Worm (Caenorhabditis elegans) whole organism, young adult: ENCODE measurements around the gene M7.8.

Experiments
- C17E4.6 ChIP-seq: fragments of 200-800 bp; sonication (Bioruptor generic); IDR thresholded peaks from 2 replicates; pipeline ENCODE4 v1.3.6; 2022; ENCODE audit warnings: missing genetic modification reagents, missing genetic modification characterization, missing compliant biosample characterization
- D2030.7 ChIP-seq: fragments of 200-800 bp; sonication (Bioruptor generic); IDR thresholded peaks from 2 replicates; pipeline ENCODE4 v1.3.6; 2022; ENCODE audit warnings: missing genetic modification reagents, missing genetic modification characterization, missing compliant biosample characterization
- F33H1.4 ChIP-seq: fragments of 200-800 bp; sonication (Bioruptor generic); IDR thresholded peaks from 2 replicates; pipeline ENCODE4 v1.3.6; 2022; ENCODE audit warnings: missing genetic modification reagents, missing genetic modification characterization, missing compliant biosample characterization
- F55B11.4 ChIP-seq: sonication (generic microtip); optimal IDR thresholded peaks from 2 replicates; lab custom pipeline; 2016; ENCODE audit warnings: missing compliant biosample characterization, missing genetic modification characterization, borderline replicate concordance; ENCODE audit not compliant: insufficient read depth
- F57A8.1 ChIP-seq: fragments of 200-800 bp; sonication (Bioruptor generic); optimal IDR thresholded peaks from 2 replicates; lab custom pipeline; 2018; ENCODE audit warnings: mild to moderate bottlenecking, missing genetic modification characterization, moderate library complexity, missing compliant biosample characterization
- Y53G8AR.9 ChIP-seq: fragments of 200-800 bp; sonication (Bioruptor generic); conservative IDR thresholded peaks from 2 replicates; pipeline ENCODE4 v1.3.6; 2022; ENCODE audit warnings: missing genetic modification reagents, missing genetic modification characterization, missing compliant biosample characterization
- ama-1 ChIP-seq, 3 experiments: fragments of 150-350 bp in 1 of 3; sonication (generic microtip) in 2 of 3; optimal IDR thresholded peaks; 2 replicates each; lab custom pipeline; 2014 to 2018; ENCODE audit warnings: missing biosample characterization in 2 of 3, missing genetic modification characterization in 2 of 3, missing genetic modification reagents in 2 of 3
- aptf-2 ChIP-seq: fragments of 200-800 bp; sonication (Bioruptor generic); conservative IDR thresholded peaks from 2 replicates; pipeline ENCODE4 v1.3.6; 2022; ENCODE audit warnings: missing genetic modification reagents, missing genetic modification characterization, missing compliant biosample characterization
- aptf-3 ChIP-seq: fragments of 200-800 bp; sonication (Bioruptor generic); IDR thresholded peaks from 2 replicates; pipeline ENCODE4 v1.3.6; 2022; ENCODE audit warnings: missing genetic modification characterization, missing compliant biosample characterization
- athp-1 ChIP-seq: sonication (generic microtip); optimal IDR thresholded peaks from 2 replicates; lab custom pipeline; 2017; ENCODE audit warnings: mild to moderate bottlenecking, missing genetic modification characterization, missing compliant biosample characterization
- attf-5 ChIP-seq: fragments of 200-800 bp; sonication (Bioruptor generic); optimal IDR thresholded peaks from 2 replicates; lab custom pipeline; 2018; ENCODE audit warnings: mild to moderate bottlenecking, missing genetic modification characterization, missing compliant biosample characterization
- cebp-1 ChIP-seq, 2 experiments: fragments of 200-800 bp in 1 of 2; sonication (Bioruptor generic) in 1 of 2; sonication (generic microtip) in 1 of 2; IDR thresholded peaks in 1 of 2; optimal IDR thresholded peaks in 1 of 2; 2 replicates each; pipeline versions ENCODE4 v1.3.6 to Lab custom; 2017 to 2022; ENCODE audit warnings: missing compliant biosample characterization in 2 of 2, missing genetic modification characterization in 2 of 2, mild to moderate bottlenecking in 1 of 2, missing genetic modification reagents in 1 of 2, moderate library complexity in 1 of 2
- ceh-40 ChIP-seq: fragments of 200-800 bp; sonication (Bioruptor generic); IDR thresholded peaks from 2 replicates; pipeline ENCODE4 v1.3.6; 2022; ENCODE audit warnings: missing genetic modification characterization, missing compliant biosample characterization
- ceh-58 ChIP-seq: fragments of 200-800 bp; sonication (Bioruptor generic); IDR thresholded peaks from 2 replicates; pipeline ENCODE4 v1.3.6; 2022; ENCODE audit warnings: missing genetic modification characterization, missing compliant biosample characterization
- ceh-79 ChIP-seq: sonication (generic microtip); optimal IDR thresholded peaks from 2 replicates; lab custom pipeline; 2017; ENCODE audit warnings: mild to moderate bottlenecking, missing genetic modification characterization, missing compliant biosample characterization
- ceh-91 ChIP-seq: fragments of 200-800 bp; sonication (Bioruptor generic); IDR thresholded peaks from 2 replicates; pipeline ENCODE4 v1.3.6; 2022; ENCODE audit warnings: missing genetic modification reagents, missing genetic modification characterization, missing compliant biosample characterization
- dox-1 ChIP-seq: fragments of 200-800 bp; sonication (Bioruptor generic); IDR thresholded peaks from 2 replicates; pipeline ENCODE4 v1.3.6; 2022; ENCODE audit warnings: missing genetic modification reagents, missing genetic modification characterization, missing compliant biosample characterization
- dpl-1 ChIP-seq: fragments of 150-350 bp; optimal IDR thresholded peaks from 2 replicates; lab custom pipeline; 2014; ENCODE audit warnings: missing biosample characterization, missing genetic modification reagents, missing genetic modification characterization
- efl-1 ChIP-seq: fragments of 150-350 bp; optimal IDR thresholded peaks from 2 replicates; lab custom pipeline; 2014; ENCODE audit warnings: missing biosample characterization, missing genetic modification reagents, missing genetic modification characterization
- egl-44 ChIP-seq: fragments of 200-800 bp; sonication (Bioruptor generic); IDR thresholded peaks from 2 replicates; pipeline ENCODE4 v1.3.6; 2022; ENCODE audit warnings: missing genetic modification reagents, missing genetic modification characterization, missing compliant biosample characterization
- ets-4 ChIP-seq: fragments of 200-800 bp; sonication (Bioruptor generic); optimal IDR thresholded peaks from 2 replicates; lab custom pipeline; 2018; ENCODE audit warnings: mild to moderate bottlenecking, missing genetic modification characterization, missing compliant biosample characterization
- hmg-20 ChIP-seq: fragments of 200-800 bp; sonication (Bioruptor generic); IDR thresholded peaks from 2 replicates; pipeline ENCODE4 v1.3.6; 2022; ENCODE audit warnings: missing genetic modification reagents, missing genetic modification characterization, missing compliant biosample characterization
- let-607 ChIP-seq, 2 experiments: fragments of 200-800 bp in 1 of 2; sonication (Bioruptor generic) in 1 of 2; sonication (generic microtip) in 1 of 2; optimal IDR thresholded peaks; 2 replicates each; lab custom pipeline; 2016 to 2018; ENCODE audit warnings: mild to moderate bottlenecking in 2 of 2, missing compliant biosample characterization in 2 of 2, missing genetic modification characterization in 2 of 2, moderate library complexity in 2 of 2, missing genotype in 1 of 2
- lin-35 ChIP-seq, 3 experiments: fragments of 150-350 bp in 2 of 3; sonication (generic microtip) in 1 of 3; optimal IDR thresholded peaks; 2 replicates each; lab custom pipeline; 2014 to 2018; ENCODE audit warnings: missing biosample characterization in 3 of 3, missing genetic modification characterization in 3 of 3, missing genetic modification reagents in 3 of 3
- lin-54 ChIP-seq: fragments of 200-800 bp; sonication (Bioruptor generic); optimal IDR thresholded peaks from 2 replicates; lab custom pipeline; 2018; ENCODE audit warnings: mild to moderate bottlenecking, missing genetic modification characterization, missing compliant biosample characterization
- lir-1 ChIP-seq: fragments of 200-800 bp; sonication (Bioruptor generic); conservative IDR thresholded peaks from 2 replicates; pipeline ENCODE4 v1.3.6; 2022; ENCODE audit warnings: missing genetic modification reagents, missing genetic modification characterization, missing compliant biosample characterization
- madf-3 ChIP-seq: fragments of 200-800 bp; sonication (Bioruptor generic); IDR thresholded peaks from 2 replicates; pipeline ENCODE4 v1.3.6; 2022; ENCODE audit warnings: missing genetic modification reagents, missing genetic modification characterization, missing compliant biosample characterization
- madf-6 ChIP-seq: fragments of 200-800 bp; sonication (Bioruptor generic); IDR thresholded peaks from 2 replicates; pipeline ENCODE4 v1.3.6; 2022; ENCODE audit warnings: missing genetic modification reagents, missing genetic modification characterization, missing compliant biosample characterization
- madf-8 ChIP-seq: fragments of 200-800 bp; sonication (Bioruptor generic); conservative IDR thresholded peaks from 2 replicates; pipeline ENCODE4 v1.3.6; 2022; ENCODE audit warnings: missing genetic modification reagents, missing genetic modification characterization, missing compliant biosample characterization
- mxl-1 ChIP-seq: sonication (generic microtip); optimal IDR thresholded peaks from 2 replicates; lab custom pipeline; 2016; ENCODE audit warnings: missing genetic modification characterization, missing compliant biosample characterization
- nfya-2 ChIP-seq: fragments of 200-800 bp; sonication (Bioruptor generic); IDR thresholded peaks from 2 replicates; pipeline ENCODE4 v1.3.6; 2022; ENCODE audit warnings: missing genetic modification reagents, missing genetic modification characterization, missing compliant biosample characterization
- nhr-80 ChIP-seq: sonication (generic microtip); optimal IDR thresholded peaks from 2 replicates; lab custom pipeline; 2016; ENCODE audit warnings: missing genetic modification characterization, missing compliant biosample characterization
- rcor-1 ChIP-seq: fragments of 200-800 bp; sonication (Bioruptor generic); IDR thresholded peaks from 2 replicates; pipeline ENCODE4 v1.3.6; 2022; ENCODE audit warnings: missing genetic modification reagents, missing genetic modification characterization, missing compliant biosample characterization
- rec-8 ChIP-seq, 2 experiments: sonication (generic microtip); optimal IDR thresholded peaks; 2 replicates each; lab custom pipeline; 2016; ENCODE audit warnings: mild to moderate bottlenecking in 2 of 2, missing genetic modification characterization in 2 of 2, missing genetic modification reagents in 2 of 2, missing genotype in 2 of 2, missing biosample characterization in 1 of 2, missing compliant biosample characterization in 1 of 2, moderate library complexity in 1 of 2
- sea-2 ChIP-seq: fragments of 200-800 bp; sonication (Bioruptor generic); IDR thresholded peaks from 2 replicates; pipeline ENCODE4 v1.3.6; 2022; ENCODE audit warnings: missing genetic modification characterization, missing compliant biosample characterization
- snpc-1.3 ChIP-seq: sonication (generic microtip); optimal IDR thresholded peaks from 2 replicates; lab custom pipeline; 2017; ENCODE audit warnings: missing genetic modification characterization, mild to moderate bottlenecking, missing compliant biosample characterization, antibody characterized with exemption, moderate library complexity, missing genotype, missing genetic modification reagents; ENCODE audit not compliant: insufficient read depth
- snpc-3.4 ChIP-seq: sonication (generic microtip); optimal IDR thresholded peaks from 2 replicates; lab custom pipeline; 2017; ENCODE audit warnings: missing genetic modification characterization, mild to moderate bottlenecking, missing compliant biosample characterization, antibody characterized with exemption, moderate library complexity, missing genotype, missing genetic modification reagents
- snpc-4 ChIP-seq, 5 experiments: fragments of 150-350 bp in 1 of 5; sonication (generic microtip) in 4 of 5; optimal IDR thresholded peaks; 2 replicates each; lab custom pipeline; 2014 to 2018; ENCODE audit warnings: missing genetic modification characterization in 5 of 5, missing biosample characterization in 3 of 5, antibody characterized with exemption in 2 of 5, mild to moderate bottlenecking in 2 of 5, missing compliant biosample characterization in 2 of 5, missing genotype in 2 of 5, moderate library complexity in 2 of 5, missing genetic modification reagents in 1 of 5
- tbp1 ChIP-seq: fragments of 200-800 bp; sonication (Bioruptor generic); optimal IDR thresholded peaks from 2 replicates; lab custom pipeline; 2018; ENCODE audit warnings: mild to moderate bottlenecking, missing genetic modification characterization, missing compliant biosample characterization
- unc-130 ChIP-seq: sonication (generic microtip); optimal IDR thresholded peaks from 2 replicates; lab custom pipeline; 2016; ENCODE audit warnings: missing genetic modification reagents, missing genetic modification characterization, missing compliant biosample characterization
- xnd-1 ChIP-seq: sonication (generic microtip); optimal IDR thresholded peaks from 2 replicates; lab custom pipeline; 2016; ENCODE audit warnings: missing genotype, missing genetic modification reagents, missing genetic modification characterization, missing compliant biosample characterization
- zim-3 ChIP-seq: sonication (generic microtip); optimal IDR thresholded peaks from 2 replicates; lab custom pipeline; 2017; ENCODE audit warnings: mild to moderate bottlenecking, missing genetic modification characterization, moderate library complexity, missing compliant biosample characterization
- ztf-18 ChIP-seq: sonication (generic microtip); optimal IDR thresholded peaks from 2 replicates; lab custom pipeline; 2016; ENCODE audit warnings: missing genotype, mild to moderate bottlenecking, missing genetic modification characterization, missing compliant biosample characterization
- ztf-25 ChIP-seq: fragments of 200-800 bp; sonication (Bioruptor generic); IDR thresholded peaks from 2 replicates; pipeline ENCODE4 v1.3.6; 2022; ENCODE audit warnings: missing genetic modification reagents, missing genetic modification characterization, missing compliant biosample characterization
- ztf-26 ChIP-seq: sonication (generic microtip); optimal IDR thresholded peaks from 2 replicates; lab custom pipeline; 2017; ENCODE audit warnings: missing genetic modification characterization, missing compliant biosample characterization

The M7.8 gene

DNA sequence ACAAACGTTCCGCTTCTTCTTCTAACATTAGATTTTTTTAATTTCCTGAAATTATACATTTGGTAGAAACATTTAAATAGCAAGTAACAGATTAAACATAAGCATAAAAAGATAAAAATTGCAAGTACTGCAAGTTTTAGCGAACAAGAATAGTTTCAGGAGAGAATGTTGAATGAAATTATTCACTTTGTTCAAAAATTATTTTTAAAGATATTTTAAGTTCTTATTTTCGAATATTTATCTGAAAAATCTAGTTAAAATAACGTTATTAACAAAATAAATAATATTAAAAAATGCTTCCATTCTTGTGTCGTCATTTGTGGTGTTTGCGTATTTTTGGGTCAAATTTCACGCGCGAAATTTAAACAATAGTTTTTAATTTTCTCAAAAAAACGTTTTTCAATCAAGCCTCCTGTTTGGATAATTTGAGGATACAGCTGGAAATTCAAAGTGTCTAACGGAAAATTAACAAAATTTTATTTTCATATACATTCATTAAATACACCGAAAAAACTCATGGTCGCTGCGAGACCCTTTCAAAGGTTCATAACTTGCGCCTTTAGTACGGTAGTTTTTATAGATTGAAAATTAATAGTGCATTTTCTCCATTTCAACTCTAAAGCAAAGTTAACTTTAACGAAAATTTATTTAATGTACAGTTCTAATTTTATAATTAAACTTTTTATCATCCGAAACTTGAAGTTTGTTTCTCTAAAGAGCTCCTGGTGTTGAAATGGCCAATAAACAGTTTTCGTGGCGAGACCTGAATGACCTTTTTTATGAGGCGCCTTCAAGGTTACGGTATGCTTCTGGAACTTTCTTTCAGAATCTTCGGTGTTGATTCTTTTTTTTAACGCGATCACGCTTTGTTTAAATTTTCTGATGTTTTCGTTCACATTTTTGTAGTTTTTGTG is 47.7 kb upstream of the M7.8 start, which contains the start of gene skih-2 (continued):
- TF ChIP-seq ceh-91 (GFP tag; lab: Robert Waterston, UW) (peak; percentile 73), hmg-20 (no peak), egl-44 (GFP tag; lab: Robert Waterston, UW) (no peak), ztf-25 (GFP tag; lab: Robert Waterston, UW) (no peak), ztf-26 (tag; lab: Kevin White, UChicago) (no peak), ceh-79 (no peak), sea-2 (GFP tag; lab: Robert Waterston, UW) (no peak), let-607 (tag; optimal IDR thresholded peaks at IDR 0.05; lab: Kevin White, UChicago) (no peak), xnd-1 (tag; lab: Kevin White, UChicago) (peak; percentile 91), nfya-2 (no peak), rec-8 (tag; optimal IDR thresholded peaks at IDR 0.05; lab: Kevin White, UChicago) (no peak), ceh-58 (no peak), madf-8 (GFP tag; lab: Robert Waterston, UW) (peak; percentile 78), ets-4 (no peak), snpc-4 (GFP tag; optimal IDR thresholded peaks at IDR 0.05; lab: Kevin White, UChicago) (no peak), snpc-4 (tag; optimal IDR thresholded peaks at IDR 0.05; lab: Kevin White, UChicago) (peak in 2 of 4 experiments; percentile 16 to 20), C17E4.6 (GFP tag; lab: Robert Waterston, UW) (no peak), lin-35 (GFP tag; optimal IDR thresholded peaks at IDR 0.05; lab: Kevin White, UChicago) (peak in 1 of 3 experiments; percentile 81), D2030.7 (GFP tag; lab: Robert Waterston, UW) (no peak; the same call in none of the 2 replicates), mxl-1 (tag; lab: Kevin White, UChicago) (no peak), Y53G8AR.9 (GFP tag; lab: Robert Waterston, UW) (no peak), F57A8.1 (GFP tag; lab: Kevin White, UChicago) (no peak), dpl-1 (GFP tag; lab: Kevin White, UChicago) (peak; percentile 70), dox-1 (no peak), nhr-80 (tag; lab: Kevin White, UChicago) (no peak), ceh-40 (no peak), attf-5 (GFP tag; lab: Kevin White, UChicago) (no peak), F33H1.4 (GFP tag; lab: Robert Waterston, UW) (peak; percentile 89), unc-130 (GFP tag; lab: Kevin White, UChicago) (peak; percentile 16), madf-6 (GFP tag; lab: Robert Waterston, UW) (peak; percentile 95), cebp-1 (GFP tag; IDR thresholded peaks at IDR 0.05; lab: Robert Waterston, UW) (no peak), cebp-1 (tag; optimal IDR thresholded peaks at IDR 0.05; lab: Kevin White, UChicago) (no peak), aptf-2 (no peak), athp-1 (tag; lab: Kevin White, UChicago) (no peak), ama-1 (optimal IDR thresholded peaks at IDR 0.05; lab: Kevin White, UChicago) (no peak), ama-1 (GFP tag; optimal IDR thresholded peaks at IDR 0.05; lab: Kevin White, UChicago) (no peak), zim-3 (tag; lab: Kevin White, UChicago) (no peak), lir-1 (GFP tag; lab: Robert Waterston, UW) (no peak), tbp1 (no peak), madf-3 (GFP tag; lab: Robert Waterston, UW) (no peak), lin-54 (GFP tag; lab: Kevin White, UChicago) (peak; percentile 75), efl-1 (peak; percentile 72), snpc-3.4 (tag; lab: Kevin White, UChicago) (peak; percentile 14), ztf-18 (tag; lab: Kevin White, UChicago) (no peak), snpc-1.3 (tag; lab: Kevin White, UChicago) (no peak), aptf-3 (GFP tag; lab: Robert Waterston, UW) (no peak), F55B11.4 (tag; lab: Kevin White, UChicago) (no peak), rcor-1 (peak; percentile 30; the same call in 1 of the 2 replicates)
